Fruit fly (Drosophila melanogaster): Measurements from ENCODE around the gene Usp32.

The Usp32 gene

dm6 chr3L:19897685-19898009 lies 26.7 kb downstream of the Usp32 start (continued):
- TF ChIP-seq tll (GFP tag; optimal IDR thresholded peaks at IDR 0.05) (peak in 1 of 2 experiments; percentile 73), CG3995 (GFP tag; optimal IDR thresholded peaks at IDR 0.05) (no peak), chinmo (GFP tag; IDR thresholded peaks at IDR 0.05; ENCODE audit: partially characterized antibody) (peak; percentile 82; the same call in 3 of the 4 replicates), CG5180 (GFP tag; optimal IDR thresholded peaks at IDR 0.05) (no peak), BEAF-32 (GFP tag; optimal IDR thresholded peaks at IDR 0.05) (no peak), klu (GFP tag; IDR thresholded peaks at IDR 0.05) (no peak), amos (GFP tag; IDR thresholded peaks at IDR 0.05; ENCODE audit: partially characterized antibody) (no peak), CG1832 (GFP tag; optimal IDR thresholded peaks at IDR 0.05) (no peak), CG9932 (GFP tag; IDR thresholded peaks at IDR 0.05) (no peak), CG11398 (GFP tag; optimal IDR thresholded peaks at IDR 0.05) (no peak), CG4360 (GFP tag; IDR thresholded peaks at IDR 0.05) (peak; percentile 70; the same call in 1 of the 2 replicates), eyg (GFP tag; optimal IDR thresholded peaks at IDR 0.05) (no peak), CG17568 (GFP tag; optimal IDR thresholded peaks at IDR 0.05) (peak; percentile 10), CG14965 (GFP tag; optimal IDR thresholded peaks at IDR 0.05; ENCODE audit: borderline replicate concordance) (no peak), Nf-YB (GFP tag; optimal IDR thresholded peaks at IDR 0.05) (no peak), Nf-YC (tag; optimal IDR thresholded peaks at IDR 0.05) (no peak), CG10321 (GFP tag; IDR thresholded peaks at IDR 0.05) (no peak), CG30431 (GFP tag; optimal IDR thresholded peaks at IDR 0.05) (no peak), CG1603 (tag; optimal IDR thresholded peaks at IDR 0.05) (no peak), caup (GFP tag; optimal IDR thresholded peaks at IDR 0.05; ENCODE audit: severe bottlenecking) (no peak), grn (GFP tag; optimal IDR thresholded peaks at IDR 0.05) (no peak), vvl (GFP tag; IDR thresholded peaks at IDR 0.05) (no peak), jing (GFP tag; optimal IDR thresholded peaks at IDR 0.05) (no peak), CG2129 (GFP tag; IDR thresholded peaks at IDR 0.05; ENCODE audit: partially characterized antibody) (no peak), Awh (GFP tag; IDR thresholded peaks at IDR 0.05) (no peak), CG34376 (GFP tag; optimal IDR thresholded peaks at IDR 0.05) (peak; percentile 4), hbn (GFP tag; IDR thresholded peaks at IDR 0.05; ENCODE audit: partially characterized antibody) (no peak), Ets65A (GFP tag) (no peak), Six4 (GFP tag; optimal IDR thresholded peaks at IDR 0.05) (no peak), zen (tag; optimal IDR thresholded peaks at IDR 0.05) (peak; percentile 35), yki (optimal IDR thresholded peaks at IDR 0.05) (no peak), CG8388 (GFP tag; optimal IDR thresholded peaks at IDR 0.05) (no peak), Atf6 (GFP tag; IDR thresholded peaks at IDR 0.05) (no peak), ham (GFP tag; IDR thresholded peaks at IDR 0.05) (no peak), h (optimal IDR thresholded peaks at IDR 0.05) (no peak), ttk (GFP tag; IDR thresholded peaks at IDR 0.05) (no peak), CG12744 (GFP tag; optimal IDR thresholded peaks at IDR 0.05) (no peak), sens (GFP tag) (no peak), B-H2 (GFP tag; optimal IDR thresholded peaks at IDR 0.05) (peak; percentile 5), Hsf (GFP tag; optimal IDR thresholded peaks at IDR 0.05) (no peak), TFAM (GFP tag; optimal IDR thresholded peaks at IDR 0.05) (no peak), Kr (GFP tag; optimal IDR thresholded peaks at IDR 0.05) (peak; percentile 6), kah (GFP tag; optimal IDR thresholded peaks at IDR 0.05) (peak; percentile 3), twi (tag; optimal IDR thresholded peaks at IDR 0.05) (peak; percentile 5), nerfin-2 (GFP tag; IDR thresholded peaks at IDR 0.05; ENCODE audit: partially characterized antibody) (no peak), CG3281 (GFP tag; optimal IDR thresholded peaks at IDR 0.05) (peak; percentile 24), sima (GFP tag; optimal IDR thresholded peaks at IDR 0.05) (no peak), tap (tag; optimal IDR thresholded peaks at IDR 0.05) (no peak), CG4730 (GFP tag; IDR thresholded peaks at IDR 0.05) (no peak), CG8089 (GFP tag; optimal IDR thresholded peaks at IDR 0.05) (no peak), BtbVII (GFP tag; optimal IDR thresholded peaks at IDR 0.05) (no peak), CG9609 (GFP tag; optimal IDR thresholded peaks at IDR 0.05) (no peak)

All from whole organism, embryonic.